Fruit fly (Drosophila melanogaster) whole organism, embryonic: ENCODE data around the gene Lcp65Ae.

Source experiments
- ATbp ChIP-seq: fragments of 200-800 bp; sonication (Bioruptor generic); optimal IDR thresholded peaks from 2 replicates; lab custom pipeline; 2017; ENCODE audit warnings: missing biosample characterization, mild to moderate bottlenecking, missing genetic modification characterization, missing genetic modification reagents
- Ada2b ChIP-seq: fragments of 200-800 bp; sonication (Bioruptor generic); IDR thresholded peaks from 2 replicates; pipeline ENCODE4 v1.3.6; 2022; ENCODE audit warnings: missing biosample characterization, missing genetic modification characterization
- Awh ChIP-seq: fragments of 200-800 bp; sonication (Bioruptor generic); IDR thresholded peaks from 2 replicates; pipeline ENCODE4, ENCODE4 v1.3.6; 2022; ENCODE audit warnings: missing biosample characterization, missing genetic modification characterization
- B-H1 ChIP-seq: fragments of 200-800 bp; sonication (Bioruptor generic); IDR thresholded peaks from 3 replicates; pipeline ENCODE4 v1.3.6; 2022; ENCODE audit warnings: missing biosample characterization, missing genetic modification characterization
- CG1024 ChIP-seq: fragments of 200-800 bp; sonication (Bioruptor generic); IDR thresholded peaks from 2 replicates; pipeline ENCODE4 v1.3.6; 2022; ENCODE audit warnings: missing biosample characterization, missing genetic modification characterization
- CG10267 ChIP-seq: fragments of 200-800 bp; sonication (Bioruptor generic); optimal IDR thresholded peaks from 2 replicates; lab custom pipeline; 2018; ENCODE audit warnings: missing biosample characterization, mild to moderate bottlenecking, missing genetic modification characterization, moderate library complexity
- CG11504 ChIP-seq: fragments of 200-800 bp; sonication (Bioruptor generic); optimal IDR thresholded peaks from 3 replicates; lab custom pipeline; 2019; ENCODE audit warnings: missing biosample characterization, mild to moderate bottlenecking, missing genetic modification characterization, moderate library complexity
- CG11696 ChIP-seq: fragments of 200-800 bp; sonication (Bioruptor generic); IDR thresholded peaks from 2 replicates; pipeline ENCODE4 v1.3.6; 2022; ENCODE audit warnings: missing biosample characterization, missing genetic modification characterization
- CG1233 ChIP-seq: fragments of 200-800 bp; sonication (Bioruptor generic); optimal IDR thresholded peaks from 4 replicates; lab custom pipeline; 2018; ENCODE audit warnings: missing biosample characterization, mild to moderate bottlenecking, missing genetic modification characterization
- CG12744 ChIP-seq: fragments of 200-800 bp; sonication (Bioruptor generic); optimal IDR thresholded peaks from 2 replicates; lab custom pipeline; 2016; ENCODE audit warnings: missing biosample characterization, missing genetic modification characterization
- CG12769 ChIP-seq: fragments of 200-800 bp; sonication (Bioruptor generic); optimal IDR thresholded peaks from 2 replicates; lab custom pipeline; 2019; ENCODE audit warnings: missing biosample characterization, mild to moderate bottlenecking, missing genetic modification characterization, moderate library complexity
- CG12942 ChIP-seq: fragments of 200-800 bp; sonication (Bioruptor generic); optimal IDR thresholded peaks from 3 replicates; lab custom pipeline; 2016; ENCODE audit warnings: missing biosample characterization, missing genetic modification characterization
- CG1529 ChIP-seq: fragments of 200-800 bp; sonication (Bioruptor generic); optimal IDR thresholded peaks from 3 replicates; lab custom pipeline; 2018; ENCODE audit warnings: missing biosample characterization, missing genetic modification characterization
- CG18262 ChIP-seq: fragments of 200-800 bp; optimal IDR thresholded peaks from 3 replicates; lab custom pipeline; 2019; ENCODE audit warnings: missing biosample characterization, mild to moderate bottlenecking, missing genetic modification characterization, moderate library complexity
- CG32532 ChIP-seq: fragments of 200-800 bp; sonication (Bioruptor generic); IDR thresholded peaks from 2 replicates; pipeline ENCODE4 v1.3.6; 2022; ENCODE audit warnings: missing biosample characterization, missing genetic modification characterization
- CG3281 ChIP-seq: fragments of 200-800 bp; sonication (Bioruptor generic); optimal IDR thresholded peaks from 3 replicates; lab custom pipeline; 2017; ENCODE audit warnings: missing biosample characterization, mild to moderate bottlenecking, missing genetic modification characterization
- CG34422 ChIP-seq: fragments of 200-800 bp; sonication (Bioruptor generic); IDR thresholded peaks from 3 replicates; pipeline ENCODE4 v1.3.6; 2022; ENCODE audit warnings: missing biosample characterization, missing genetic modification characterization
- CG3847 ChIP-seq: fragments of 200-800 bp; sonication (Bioruptor generic); IDR thresholded peaks from 2 replicates; pipeline ENCODE4 v1.3.6; 2022; ENCODE audit warnings: missing biosample characterization, missing genetic modification characterization
- CG42726 ChIP-seq: fragments of 200-800 bp; sonication (Bioruptor generic); IDR thresholded peaks from 2 replicates; pipeline ENCODE4 v1.3.6; 2022; ENCODE audit warnings: missing biosample characterization, missing genetic modification characterization; ENCODE audit not compliant: partially characterized antibody
- CG5180 ChIP-seq: fragments of 200-800 bp; sonication (Bioruptor generic); optimal IDR thresholded peaks from 3 replicates; lab custom pipeline; 2017; ENCODE audit warnings: missing biosample characterization, missing genetic modification characterization, mild to moderate bottlenecking, moderate library complexity, missing genetic modification reagents
- CG6765 ChIP-seq: fragments of 200-800 bp; sonication (Bioruptor generic); optimal IDR thresholded peaks from 3 replicates; lab custom pipeline; 2017; ENCODE audit warnings: missing biosample characterization, mild to moderate bottlenecking, missing genetic modification characterization
- CG7271 ChIP-seq: fragments of 200-800 bp; sonication (Bioruptor generic); optimal IDR thresholded peaks from 2 replicates; lab custom pipeline; 2018; ENCODE audit warnings: missing biosample characterization, mild to moderate bottlenecking, missing genetic modification characterization, moderate library complexity
- CG7372 ChIP-seq: fragments of 200-800 bp; sonication (Bioruptor generic); IDR thresholded peaks from 2 replicates; pipeline ENCODE4 v1.3.6; 2022; ENCODE audit warnings: missing biosample characterization, missing genetic modification characterization
- CG8290 ChIP-seq, 3 experiments: fragments of 200-800 bp; sonication (Bioruptor generic); optimal IDR thresholded peaks; 2 replicates each; lab custom pipeline; 2016 to 2019; ENCODE audit warnings: missing biosample characterization in 3 of 3, missing genetic modification characterization in 3 of 3, mild to moderate bottlenecking in 2 of 3, moderate library complexity in 1 of 3
- CG9797 ChIP-seq: fragments of 200-800 bp; sonication (Bioruptor generic); optimal IDR thresholded peaks from 3 replicates; lab custom pipeline; 2018; ENCODE audit warnings: missing biosample characterization, mild to moderate bottlenecking, missing genetic modification characterization
- CG9932 ChIP-seq: fragments of 200-800 bp; sonication (Bioruptor generic); IDR thresholded peaks from 2 replicates; pipeline ENCODE4 v1.3.6; 2022; ENCODE audit warnings: missing biosample characterization, missing genetic modification characterization
- Dip2 ChIP-seq: fragments of 200-800 bp; sonication (Bioruptor generic); IDR thresholded peaks from 2 replicates; pipeline ENCODE4 v1.3.6; 2022; ENCODE audit warnings: missing biosample characterization, missing genetic modification characterization
- Dp ChIP-seq: fragments of 200-800 bp; sonication (Bioruptor generic); optimal IDR thresholded peaks from 2 replicates; lab custom pipeline; 2018; ENCODE audit warnings: missing biosample characterization, mild to moderate bottlenecking, missing genetic modification characterization, moderate library complexity
- Fer1 ChIP-seq: fragments of 200-800 bp; sonication (Bioruptor generic); optimal IDR thresholded peaks from 2 replicates; lab custom pipeline; 2017; ENCODE audit warnings: missing biosample characterization, mild to moderate bottlenecking, missing genetic modification characterization
- Hey ChIP-seq: fragments of 200-800 bp; sonication (Bioruptor generic); optimal IDR thresholded peaks from 3 replicates; lab custom pipeline; 2018; ENCODE audit warnings: missing biosample characterization, mild to moderate bottlenecking, missing genetic modification characterization
- Hr51 ChIP-seq, 2 experiments: fragments of 200-800 bp; sonication (Bioruptor generic); optimal IDR thresholded peaks; 2 replicates in 1 of 2; 3 replicates in 1 of 2; lab custom pipeline; 2016 to 2018; ENCODE audit warnings: missing biosample characterization in 2 of 2, missing genetic modification characterization in 2 of 2, mild to moderate bottlenecking in 1 of 2, moderate library complexity in 1 of 2
- NC2β ChIP-seq: fragments of 200-800 bp; sonication (Bioruptor generic); optimal IDR thresholded peaks from 2 replicates; lab custom pipeline; 2016; ENCODE audit warnings: missing biosample characterization, missing genetic modification characterization
- NFAT ChIP-seq: fragments of 200-800 bp; sonication (Bioruptor generic); IDR thresholded peaks from 2 replicates; pipeline ENCODE4 v1.3.6; 2022; ENCODE audit warnings: missing biosample characterization, missing genetic modification characterization
- ap ChIP-seq: fragments of 200-800 bp; sonication (Bioruptor generic); IDR thresholded peaks from 2 replicates; pipeline ENCODE4 v1.3.6; 2022; ENCODE audit warnings: missing biosample characterization, missing genetic modification characterization
- ato ChIP-seq: fragments of 200-800 bp; sonication (Bioruptor generic); IDR thresholded peaks from 2 replicates; pipeline ENCODE4 v1.3.6; 2022; ENCODE audit warnings: missing biosample characterization, missing genetic modification characterization; ENCODE audit not compliant: partially characterized antibody
- az2 ChIP-seq: fragments of 200-800 bp; sonication (Bioruptor generic); optimal IDR thresholded peaks from 3 replicates; lab custom pipeline; 2016; ENCODE audit warnings: missing biosample characterization, missing genetic modification characterization
- da ChIP-seq: fragments of 200-800 bp; sonication (Bioruptor generic); optimal IDR thresholded peaks from 2 replicates; lab custom pipeline; 2016; ENCODE audit warnings: missing biosample characterization, missing genetic modification characterization
- danr ChIP-seq: fragments of 200-800 bp; sonication (Bioruptor generic); IDR thresholded peaks from 2 replicates; pipeline ENCODE4 v1.3.6; 2022; ENCODE audit warnings: missing biosample characterization, missing genetic modification characterization
- fd3F ChIP-seq: fragments of 200-800 bp; sonication (Bioruptor generic); optimal IDR thresholded peaks from 2 replicates; lab custom pipeline; 2018; ENCODE audit warnings: missing biosample characterization, mild to moderate bottlenecking, missing genetic modification characterization, moderate library complexity
- gro ChIP-seq: fragments of 200-800 bp; sonication (Bioruptor generic); optimal IDR thresholded peaks from 2 replicates; lab custom pipeline; 2016; ENCODE audit warnings: missing biosample characterization, missing genetic modification characterization
- h ChIP-seq: fragments of >200 bp; optimal IDR thresholded peaks from 2 replicates; lab custom pipeline; 2017
- knrl ChIP-seq: fragments of 200-800 bp; sonication (Bioruptor generic); IDR thresholded peaks from 3 replicates; pipeline ENCODE4 v1.3.6; 2022; ENCODE audit warnings: missing biosample characterization, missing genetic modification characterization; ENCODE audit not compliant: partially characterized antibody
- onecut ChIP-seq: fragments of 200-800 bp; sonication (Bioruptor generic); IDR thresholded peaks from 2 replicates; pipeline ENCODE4 v1.3.6; 2022; ENCODE audit warnings: missing biosample characterization, missing genetic modification characterization
- otp ChIP-seq: fragments of 200-800 bp; sonication (Bioruptor generic); IDR thresholded peaks from 3 replicates; pipeline ENCODE4, ENCODE4 v1.3.6; 2022; ENCODE audit warnings: missing biosample characterization, missing genetic modification characterization
- pb ChIP-seq: fragments of 200-800 bp; sonication (Bioruptor generic); optimal IDR thresholded peaks from 3 replicates; lab custom pipeline; 2016; ENCODE audit warnings: missing biosample characterization, missing genetic modification characterization
- pnt ChIP-seq: fragments of 200-800 bp; sonication (Bioruptor generic); optimal IDR thresholded peaks from 3 replicates; lab custom pipeline; 2016; ENCODE audit warnings: missing biosample characterization, missing genetic modification characterization
- scrt ChIP-seq: fragments of 200-800 bp; sonication (Bioruptor generic); optimal IDR thresholded peaks from 2 replicates; lab custom pipeline; 2018; ENCODE audit warnings: missing biosample characterization, mild to moderate bottlenecking, missing genetic modification characterization, moderate library complexity
- sima ChIP-seq: fragments of 200-800 bp; sonication (Bioruptor generic); optimal IDR thresholded peaks from 2 replicates; lab custom pipeline; 2016; ENCODE audit warnings: missing biosample characterization, missing genetic modification characterization
- tin ChIP-seq: fragments of 200-800 bp; sonication (Bioruptor generic); optimal IDR thresholded peaks from 3 replicates; lab custom pipeline; 2016; ENCODE audit warnings: missing biosample characterization, missing genetic modification characterization
- zfh2 ChIP-seq: fragments of 200-800 bp; sonication (Bioruptor generic); optimal IDR thresholded peaks from 2 replicates; lab custom pipeline; 2016; ENCODE audit warnings: missing biosample characterization, missing genetic modification characterization

Lcp65Ae gene

dm6 chr3L:6157327-6158032 lies 19.6 kb upstream of the Lcp65Ae start, which contains the start of gene CG13297 (continued):
- TF ChIP-seq CG18262 (tag; lab: Kevin White, UChicago) (peak; percentile 73), pb (GFP tag; lab: Kevin White, UChicago) (no peak), CG42726 (GFP tag; lab: Robert Waterston, UW) (no peak), CG12942 (GFP tag; lab: Kevin White, UChicago) (no peak), danr (GFP tag; lab: Robert Waterston, UW) (peak; percentile 45; the same call in 1 of the 2 replicates), NFAT (GFP tag; lab: Robert Waterston, UW) (no peak), CG8290 (GFP tag; optimal IDR thresholded peaks at IDR 0.05; lab: Kevin White, UChicago) (no peak), CG8290 (tag; optimal IDR thresholded peaks at IDR 0.05; lab: Kevin White, UChicago) (no peak), da (GFP tag; lab: Kevin White, UChicago) (no peak), Ada2b (GFP tag; lab: Robert Waterston, UW) (0 out of 2 replicates have a peak, but pooled peaks have one; percentile 30), CG1024 (GFP tag; lab: Robert Waterston, UW) (no peak), h (lab: Kevin White, UChicago) (no peak), NC2β (GFP tag; lab: Kevin White, UChicago) (no peak), Awh (GFP tag; lab: Robert Waterston, UW) (0 out of 2 replicates have a peak, but pooled peaks have one; percentile 40), Dp (no peak), CG9797 (GFP tag; lab: Kevin White, UChicago) (no peak), az2 (peak; percentile 42), Dip2 (GFP tag; lab: Robert Waterston, UW) (no peak), scrt (GFP tag; lab: Kevin White, UChicago) (peak; percentile 26), ato (GFP tag; lab: Robert Waterston, UW) (no peak), pnt (no peak), Fer1 (GFP tag; lab: Kevin White, UChicago) (peak; percentile 38), CG1233 (GFP tag; lab: Kevin White, UChicago) (peak; percentile 45), CG3281 (GFP tag; lab: Kevin White, UChicago) (no peak), CG32532 (no peak), knrl (no peak), gro (no peak), otp (GFP tag; lab: Robert Waterston, UW) (no peak), CG10267 (tag; lab: Kevin White, UChicago) (peak; percentile 50), onecut (GFP tag; lab: Robert Waterston, UW) (no peak), CG3847 (GFP tag; lab: Robert Waterston, UW) (no peak), CG12744 (no peak), tin (GFP tag; lab: Kevin White, UChicago) (peak; percentile 6), zfh2 (GFP tag; lab: Kevin White, UChicago) (no peak), ATbp (GFP tag; lab: Kevin White, UChicago) (peak; percentile 54), B-H1 (GFP tag; lab: Robert Waterston, UW) (peak; percentile 48; the same call in 2 of the 3 replicates), CG7271 (tag; lab: Kevin White, UChicago) (no peak), CG11504 (tag; lab: Kevin White, UChicago) (peak; percentile 86), CG1529 (GFP tag; lab: Kevin White, UChicago) (no peak), Hey (tag; lab: Kevin White, UChicago) (no peak), CG34422 (GFP tag; lab: Robert Waterston, UW) (no peak), CG11696 (GFP tag; lab: Robert Waterston, UW) (no peak), CG9932 (no peak), fd3F (GFP tag; lab: Kevin White, UChicago) (peak; percentile 12), CG5180 (GFP tag; lab: Kevin White, UChicago) (peak; percentile 63), CG7372 (GFP tag; lab: Robert Waterston, UW) (no peak; the same call in 1 of the 2 replicates), Hr51 (GFP tag; optimal IDR thresholded peaks at IDR 0.05; lab: Kevin White, UChicago) (peak in 1 of 2 experiments; percentile 84), sima (GFP tag; lab: Kevin White, UChicago) (no peak), ap (GFP tag; lab: Robert Waterston, UW) (0 out of 2 replicates have a peak, but pooled peaks have one; percentile 14), CG12769 (tag; lab: Kevin White, UChicago) (no peak), CG6765 (GFP tag; lab: Kevin White, UChicago) (no peak)
